Fruit fly (Drosophila melanogaster) Kc167 (cell line): Measurements from ENCODE around the gene bchs.

Source experiments
- Myc ChIP-seq: fragments of >200 bp; optimal IDR thresholded peaks from 2 replicates; lab custom pipeline; 2017; ENCODE audit warnings: missing external identifiers
- h ChIP-seq: fragments of >200 bp; optimal IDR thresholded peaks from 3 replicates; lab custom pipeline; 2018; ENCODE audit warnings: missing external identifiers
- insv ChIP-seq: fragments of >200 bp; optimal IDR thresholded peaks from 3 replicates; lab custom pipeline; 2018; ENCODE audit warnings: missing external identifiers
- psq ChIP-seq: fragments of >200 bp; optimal IDR thresholded peaks from 2 replicates; lab custom pipeline; 2017; ENCODE audit warnings: missing external identifiers
- ttk ChIP-seq: sonication (Bioruptor generic); optimal IDR thresholded peaks from 2 replicates; lab custom pipeline; 2017; ENCODE audit warnings: missing external identifiers

- TF ChIP-seq psq (lab: Kevin White, UChicago) (no peak), Myc (lab: Kevin White, UChicago) (no peak), insv (lab: Kevin White, UChicago) (no peak), h (lab: Kevin White, UChicago) (no peak), ttk (lab: Kevin White, UChicago) (no peak)
Measured at dm6 chr2L:5883441-5883840, 23.5 kb upstream of the bchs start, which contains the start of gene CG44574.
